Fruit fly (Drosophila melanogaster) whole organism, embryonic: ENCODE results near the gene CG9518.
A peak's percentile ranks its signal among the peaks of the same experiment; 100 is the strongest.

Source experiments
- Ada2b ChIP-seq: fragments of 200-800 bp; sonication (Bioruptor generic); IDR thresholded peaks from 2 replicates; pipeline ENCODE4 v1.3.6; 2022; ENCODE audit warnings: missing biosample characterization, missing genetic modification characterization
- Antp ChIP-seq: fragments of 200-800 bp; sonication (Bioruptor generic); optimal IDR thresholded peaks from 3 replicates; lab custom pipeline; 2016; ENCODE audit warnings: missing biosample characterization, missing genetic modification characterization
- Asciz ChIP-seq: fragments of 200-800 bp; sonication (Bioruptor generic); optimal IDR thresholded peaks from 2 replicates; lab custom pipeline; 2017; ENCODE audit warnings: missing biosample characterization, mild to moderate bottlenecking, missing genetic modification characterization, missing genetic modification reagents
- Atf-2 ChIP-seq: fragments of 200-800 bp; sonication (Bioruptor generic); optimal IDR thresholded peaks from 2 replicates; lab custom pipeline; 2016; ENCODE audit warnings: missing biosample characterization, missing genetic modification characterization
- Atf6 ChIP-seq: fragments of 200-800 bp; sonication (Bioruptor generic); IDR thresholded peaks from 2 replicates; pipeline ENCODE4 v1.3.6; 2022; ENCODE audit warnings: missing biosample characterization, missing genetic modification characterization
- B-H2 ChIP-seq: fragments of 200-800 bp; sonication (Bioruptor generic); optimal IDR thresholded peaks from 2 replicates; lab custom pipeline; 2018; ENCODE audit warnings: missing biosample characterization, mild to moderate bottlenecking, missing genetic modification characterization
- Bgb ChIP-seq: fragments of 200-800 bp; sonication (Bioruptor generic); IDR thresholded peaks from 2 replicates; pipeline ENCODE4 v1.3.6; 2022; ENCODE audit warnings: missing biosample characterization, missing genetic modification characterization; ENCODE audit not compliant: partially characterized antibody
- CG12104 ChIP-seq: fragments of 200-800 bp; sonication (Bioruptor generic); optimal IDR thresholded peaks from 3 replicates; lab custom pipeline; 2016; ENCODE audit warnings: missing biosample characterization, missing genetic modification characterization
- CG12236 ChIP-seq: fragments of 200-800 bp; sonication (Bioruptor generic); optimal IDR thresholded peaks from 2 replicates; lab custom pipeline; 2016; ENCODE audit warnings: missing biosample characterization, missing genetic modification characterization
- CG12942 ChIP-seq: fragments of 200-800 bp; sonication (Bioruptor generic); optimal IDR thresholded peaks from 3 replicates; lab custom pipeline; 2016; ENCODE audit warnings: missing biosample characterization, missing genetic modification characterization
- CG14050 ChIP-seq: fragments of 200-800 bp; sonication (Bioruptor generic); IDR thresholded peaks from 3 replicates; pipeline ENCODE4 v1.3.6; 2022; ENCODE audit warnings: missing biosample characterization, missing genetic modification characterization
- CG3065 ChIP-seq: fragments of 200-800 bp; sonication (Bioruptor generic); optimal IDR thresholded peaks from 2 replicates; lab custom pipeline; 2016; ENCODE audit warnings: missing biosample characterization, missing genetic modification characterization
- CG42726 ChIP-seq: fragments of 200-800 bp; sonication (Bioruptor generic); IDR thresholded peaks from 2 replicates; pipeline ENCODE4 v1.3.6; 2022; ENCODE audit warnings: missing biosample characterization, missing genetic modification characterization; ENCODE audit not compliant: partially characterized antibody
- CG7357 ChIP-seq: fragments of 200-800 bp; sonication (Bioruptor generic); IDR thresholded peaks from 3 replicates; pipeline ENCODE4 v1.3.6; 2022; ENCODE audit warnings: missing biosample characterization, missing genetic modification characterization
- CG7556 ChIP-seq: fragments of 200-800 bp; sonication (Bioruptor generic); optimal IDR thresholded peaks from 2 replicates; lab custom pipeline; 2017; ENCODE audit warnings: missing biosample characterization, mild to moderate bottlenecking, missing genetic modification characterization
- CG7745 ChIP-seq: fragments of 200-800 bp; sonication (Bioruptor generic); optimal IDR thresholded peaks from 2 replicates; lab custom pipeline; 2018; ENCODE audit warnings: missing biosample characterization, mild to moderate bottlenecking, missing genetic modification characterization, moderate library complexity
- CG7839 ChIP-seq: fragments of 200-800 bp; sonication (Bioruptor generic); optimal IDR thresholded peaks from 3 replicates; lab custom pipeline; 2018; ENCODE audit warnings: missing biosample characterization, mild to moderate bottlenecking, missing genetic modification characterization, moderate library complexity
- CG8281 ChIP-seq: fragments of 200-800 bp; sonication (Bioruptor generic); optimal IDR thresholded peaks from 2 replicates; lab custom pipeline; 2018; ENCODE audit warnings: missing biosample characterization, mild to moderate bottlenecking, missing genetic modification characterization, moderate library complexity
- CG8290 ChIP-seq, 3 experiments: fragments of 200-800 bp; sonication (Bioruptor generic); optimal IDR thresholded peaks; 2 replicates each; lab custom pipeline; 2016 to 2019; ENCODE audit warnings: missing biosample characterization in 3 of 3, missing genetic modification characterization in 3 of 3, mild to moderate bottlenecking in 2 of 3, moderate library complexity in 1 of 3
- CG8478 ChIP-seq: fragments of >200 bp; optimal IDR thresholded peaks from 2 replicates; lab custom pipeline; 2018
- CG8765 ChIP-seq: fragments of 200-800 bp; sonication (Bioruptor generic); IDR thresholded peaks from 2 replicates; pipeline ENCODE4 v1.3.6; 2022; ENCODE audit warnings: missing biosample characterization, missing genetic modification characterization
- CG9727 ChIP-seq: fragments of 200-800 bp; sonication (Bioruptor generic); optimal IDR thresholded peaks from 3 replicates; lab custom pipeline; 2017; ENCODE audit warnings: missing biosample characterization, mild to moderate bottlenecking, missing genetic modification characterization
- CkIIα-i1 ChIP-seq: fragments of 200-800 bp; sonication (Bioruptor generic); IDR thresholded peaks from 2 replicates; pipeline ENCODE4 v1.3.6; 2022; ENCODE audit warnings: missing biosample characterization, missing genetic modification characterization
- D19A ChIP-seq: fragments of 200-800 bp; optimal IDR thresholded peaks from 3 replicates; lab custom pipeline; 2019; ENCODE audit warnings: missing biosample characterization, mild to moderate bottlenecking, missing genetic modification characterization, moderate library complexity
- E2f2 ChIP-seq: fragments of 200-800 bp; sonication (Bioruptor generic); IDR thresholded peaks from 2 replicates; pipeline ENCODE4 v1.3.6; 2022; ENCODE audit warnings: missing biosample characterization, missing genetic modification characterization
- Eip74EF ChIP-seq, 2 experiments: fragments of 200-800 bp in 1 of 2; fragments of >200 bp in 1 of 2; sonication (Bioruptor generic) in 1 of 2; optimal IDR thresholded peaks; 2 replicates each; lab custom pipeline; 2017 to 2019; ENCODE audit warnings: missing biosample characterization in 2 of 2, missing genetic modification characterization in 2 of 2, mild to moderate bottlenecking in 1 of 2, moderate library complexity in 1 of 2
- H15 ChIP-seq: fragments of 200-800 bp; sonication (Bioruptor generic); IDR thresholded peaks from 3 replicates; pipeline ENCODE4 v1.3.6; 2022; ENCODE audit warnings: missing biosample characterization, missing genetic modification characterization
- H2.0 ChIP-seq: fragments of 200-800 bp; sonication (Bioruptor generic); IDR thresholded peaks from 2 replicates; pipeline ENCODE4 v1.3.6; 2022; ENCODE audit warnings: missing biosample characterization, missing genetic modification characterization
- Hand ChIP-seq: fragments of 200-800 bp; sonication (Bioruptor generic); optimal IDR thresholded peaks from 2 replicates; lab custom pipeline; 2017; ENCODE audit warnings: mild to moderate bottlenecking, missing biosample characterization, missing genetic modification reagents, missing genetic modification characterization
- HmgD ChIP-seq: fragments of 200-800 bp; sonication (Bioruptor generic); optimal IDR thresholded peaks from 3 replicates; lab custom pipeline; 2016; ENCODE audit warnings: missing biosample characterization, missing genetic modification characterization
- MBD-R2 ChIP-seq: fragments of 200-800 bp; sonication (Bioruptor generic); IDR thresholded peaks from 2 replicates; pipeline ENCODE4 v1.3.6; 2022; ENCODE audit warnings: missing biosample characterization, missing genetic modification characterization
- Neu2 ChIP-seq: fragments of 200-800 bp; sonication (Bioruptor generic); optimal IDR thresholded peaks from 3 replicates; lab custom pipeline; 2016; ENCODE audit warnings: missing biosample characterization, missing genetic modification characterization, borderline replicate concordance
- Tbp ChIP-seq: fragments of >200 bp; optimal IDR thresholded peaks from 2 replicates; lab custom pipeline; 2018; ENCODE audit warnings: missing biosample characterization, missing genetic modification characterization
- Xrp1 ChIP-seq: fragments of 200-800 bp; sonication (Bioruptor generic); IDR thresholded peaks from 2 replicates; pipeline ENCODE4 v1.3.6; 2022; ENCODE audit warnings: missing biosample characterization, missing genetic modification characterization
- bigmax ChIP-seq: fragments of 200-800 bp; sonication (Bioruptor generic); optimal IDR thresholded peaks from 2 replicates; lab custom pipeline; 2018; ENCODE audit warnings: missing biosample characterization, mild to moderate bottlenecking, missing genetic modification characterization
- dan ChIP-seq: fragments of 200-800 bp; sonication (Bioruptor generic); IDR thresholded peaks from 2 replicates; pipeline ENCODE4 v1.3.6; 2022; ENCODE audit warnings: missing biosample characterization, missing genetic modification characterization
- eve ChIP-seq, 2 experiments: fragments of >200 bp; optimal IDR thresholded peaks; 2 replicates each; lab custom pipeline; 2017; ENCODE audit warnings: missing biosample characterization in 2 of 2, missing genetic modification characterization in 2 of 2
- gcm2 ChIP-seq: fragments of 200-800 bp; sonication (Bioruptor generic); optimal IDR thresholded peaks from 2 replicates; lab custom pipeline; 2016; ENCODE audit warnings: missing biosample characterization, missing genetic modification characterization
- hb ChIP-seq: fragments of 200-800 bp; sonication (Bioruptor generic); IDR thresholded peaks from 3 replicates; pipeline ENCODE4 v1.3.6; 2022; ENCODE audit warnings: missing biosample characterization, missing genetic modification characterization; ENCODE audit not compliant: partially characterized antibody
- insv ChIP-seq, 2 experiments: fragments of 200-800 bp; sonication (Bioruptor generic); optimal IDR thresholded peaks; 3 replicates each; lab custom pipeline; 2016 to 2018; ENCODE audit warnings: missing biosample characterization in 2 of 2, missing genetic modification characterization in 2 of 2
- jing ChIP-seq: fragments of 200-800 bp; sonication (Bioruptor generic); optimal IDR thresholded peaks from 2 replicates; lab custom pipeline; 2018; ENCODE audit warnings: missing biosample characterization, mild to moderate bottlenecking, missing genetic modification characterization
- lilli ChIP-seq: fragments of 200-800 bp; sonication (Bioruptor generic); optimal IDR thresholded peaks from 3 replicates; lab custom pipeline; 2016; ENCODE audit warnings: missing biosample characterization, missing genetic modification characterization
- peb ChIP-seq: fragments of 200-800 bp; sonication (Bioruptor generic); IDR thresholded peaks from 2 replicates; pipeline ENCODE4 v1.3.6; 2022; ENCODE audit warnings: missing biosample characterization, missing genetic modification characterization
- pho ChIP-seq: fragments of 200-800 bp; sonication (Bioruptor generic); optimal IDR thresholded peaks from 2 replicates; lab custom pipeline; 2016; ENCODE audit warnings: missing biosample characterization, missing genetic modification characterization
- psq ChIP-seq: fragments of 200-800 bp; sonication (Bioruptor generic); optimal IDR thresholded peaks from 2 replicates; lab custom pipeline; 2017; ENCODE audit warnings: missing biosample characterization, missing genetic modification characterization
- pzg ChIP-seq: fragments of 200-800 bp; sonication (Bioruptor generic); optimal IDR thresholded peaks from 3 replicates; lab custom pipeline; 2018; ENCODE audit warnings: missing biosample characterization, mild to moderate bottlenecking, missing genetic modification characterization, moderate library complexity
- ranshi ChIP-seq: fragments of 200-800 bp; sonication (Bioruptor generic); IDR thresholded peaks from 2 replicates; pipeline ENCODE4 v1.3.6; 2022; ENCODE audit warnings: missing biosample characterization, missing genetic modification characterization
- sim ChIP-seq: fragments of 200-800 bp; sonication (Bioruptor generic); IDR thresholded peaks from 2 replicates; pipeline ENCODE4 v1.3.6; 2022; ENCODE audit warnings: missing biosample characterization, missing genetic modification characterization
- sqz ChIP-seq: fragments of 200-800 bp; sonication (Bioruptor generic); optimal IDR thresholded peaks from 3 replicates; lab custom pipeline; 2018; ENCODE audit warnings: missing biosample characterization, mild to moderate bottlenecking, missing genetic modification characterization
- wdn ChIP-seq: fragments of 200-800 bp; sonication (Bioruptor generic); IDR thresholded peaks from 2 replicates; pipeline ENCODE4 v1.3.6; 2022; ENCODE audit warnings: missing biosample characterization, missing genetic modification characterization

CG9518 gene

dm6 chrX:14882536-14883118 lies 11.6 kb upstream of the CG9518 start, which contains the start of the genes CG45064 and CG45065 (continued):
- no peak for TF ChIP-seq CG7745 (tag; lab: Kevin White, UChicago)
- TF ChIP-seq CG42726 (GFP tag; lab: Robert Waterston, UW): no peak
- no peak for TF ChIP-seq bigmax (GFP tag; lab: Kevin White, UChicago)
- peak; percentile 82 for TF ChIP-seq CG14050
- TF ChIP-seq E2f2 (GFP tag; lab: Robert Waterston, UW): peak; percentile 45; the same call in 1 of the 2 replicates
- no peak for TF ChIP-seq Bgb (GFP tag; lab: Robert Waterston, UW)
- peak; percentile 82 for TF ChIP-seq jing (GFP tag; lab: Kevin White, UChicago)
- peak; percentile 64 for TF ChIP-seq CG9727
- peak; percentile 73 for TF ChIP-seq Atf-2 (GFP tag; lab: Kevin White, UChicago)
- peak; percentile 64 for TF ChIP-seq psq (GFP tag; lab: Kevin White, UChicago)
- TF ChIP-seq D19A (tag; lab: Kevin White, UChicago): peak; percentile 81
- peak; percentile 71 for TF ChIP-seq sqz (GFP tag; lab: Kevin White, UChicago)
- peak; percentile 79 for TF ChIP-seq sim (GFP tag; lab: Robert Waterston, UW)
- no peak for TF ChIP-seq CG8765 (GFP tag; lab: Robert Waterston, UW)
- TF ChIP-seq CG12942 (GFP tag; lab: Kevin White, UChicago): peak; percentile 59
- TF ChIP-seq CG12236 (GFP tag; lab: Kevin White, UChicago): peak; percentile 68
- peak; percentile 56 for TF ChIP-seq wdn (GFP tag; lab: Robert Waterston, UW)
- peak; percentile 58 for TF ChIP-seq CG8281
- peak; percentile 69; the same call in 1 of the 2 replicates for TF ChIP-seq Ada2b
- no peak for TF ChIP-seq HmgD (GFP tag; lab: Kevin White, UChicago)
- TF ChIP-seq CG3065 (GFP tag; lab: Kevin White, UChicago): no peak
- peak; percentile 56 for TF ChIP-seq gcm2
- TF ChIP-seq Atf6 (GFP tag; lab: Robert Waterston, UW): peak; percentile 72; the same call in 1 of the 2 replicates
- TF ChIP-seq CG12104 (GFP tag; lab: Kevin White, UChicago): peak; percentile 47
- TF ChIP-seq Hand (GFP tag; lab: Kevin White, UChicago): peak; percentile 31
- TF ChIP-seq dan (GFP tag; lab: Robert Waterston, UW): no peak
- TF ChIP-seq Antp (GFP tag; lab: Kevin White, UChicago): peak; percentile 76
- no peak for TF ChIP-seq insv (GFP tag; optimal IDR thresholded peaks at IDR 0.05; lab: Kevin White, UChicago)
- peak; percentile 73 for TF ChIP-seq CG7357 (GFP tag; lab: Robert Waterston, UW)
- peak; percentile 73 for TF ChIP-seq pho (GFP tag; lab: Kevin White, UChicago)
- no peak for TF ChIP-seq pzg
- peak; percentile 79 for TF ChIP-seq lilli (GFP tag; lab: Kevin White, UChicago)
- no peak for TF ChIP-seq CkIIα-i1 (GFP tag; lab: Robert Waterston, UW)
- TF ChIP-seq CG8478 (lab: Kevin White, UChicago): no peak
- no peak for TF ChIP-seq hb
- peak in 1 of 2 experiments; percentile 90 for TF ChIP-seq Eip74EF (GFP tag; optimal IDR thresholded peaks at IDR 0.05; lab: Kevin White, UChicago)
- TF ChIP-seq B-H2 (GFP tag; lab: Kevin White, UChicago): no peak
- peak; percentile 87 for TF ChIP-seq Xrp1
- TF ChIP-seq Tbp (GFP tag; lab: Kevin White, UChicago): no peak
- TF ChIP-seq eve (GFP tag; optimal IDR thresholded peaks at IDR 0.05; lab: Kevin White, UChicago): peak in 1 of 2 experiments; percentile 95
- peak; percentile 85 for TF ChIP-seq H2.0 (GFP tag; lab: Robert Waterston, UW)
- TF ChIP-seq MBD-R2 (GFP tag; lab: Robert Waterston, UW): peak; percentile 43; the same call in 1 of the 2 replicates
- peak; percentile 86 for TF ChIP-seq H15
- peak; percentile 29 for TF ChIP-seq CG8290 (GFP tag; optimal IDR thresholded peaks at IDR 0.05; lab: Kevin White, UChicago)
- TF ChIP-seq CG8290 (tag; optimal IDR thresholded peaks at IDR 0.05; lab: Kevin White, UChicago): peak in 1 of 2 experiments; percentile 88
- TF ChIP-seq CG7839: peak; percentile 89
- TF ChIP-seq ranshi (GFP tag; lab: Robert Waterston, UW): peak; percentile 77
- TF ChIP-seq Asciz (GFP tag; lab: Kevin White, UChicago): peak; percentile 93
- no peak for TF ChIP-seq Neu2 (GFP tag; lab: Kevin White, UChicago)
- peak; percentile 61; the same call in 1 of the 2 replicates for TF ChIP-seq peb
- peak; percentile 84 for TF ChIP-seq CG7556 (GFP tag; lab: Kevin White, UChicago)
